Worm (Caenorhabditis elegans) whole organism, early embryonic: ENCODE results near the gene C18A3.3.

Experiments used
- B0310.2 ChIP-seq: sonication (generic microtip); optimal IDR thresholded peaks from 2 replicates; lab custom pipeline; 2016; ENCODE audit warnings: mild to moderate bottlenecking, missing genetic modification characterization, missing compliant biosample characterization
- F13C5.2 ChIP-seq: sonication (generic microtip); optimal IDR thresholded peaks from 2 replicates; lab custom pipeline; 2017; ENCODE audit warnings: mild to moderate bottlenecking, missing genetic modification characterization, inconsistent platforms, missing compliant biosample characterization
- aly-1 ChIP-seq: sonication (generic microtip); optimal IDR thresholded peaks from 2 replicates; lab custom pipeline; 2016; ENCODE audit warnings: missing genetic modification characterization, missing compliant biosample characterization
- ama-1 ChIP-seq: fragments of 150-350 bp; optimal IDR thresholded peaks from 2 replicates; lab custom pipeline; 2014
- ceh-13 ChIP-seq: fragments of 200-800 bp; sonication (Bioruptor generic); optimal IDR thresholded peaks from 2 replicates; lab custom pipeline; 2018; ENCODE audit warnings: mild to moderate bottlenecking, missing genetic modification characterization, missing compliant biosample characterization
- ceh-36 ChIP-seq: sonication (generic microtip); optimal IDR thresholded peaks from 2 replicates; lab custom pipeline; 2016; ENCODE audit warnings: missing genetic modification characterization, inconsistent platforms, missing compliant biosample characterization
- ets-7 ChIP-seq: sonication (generic microtip); optimal IDR thresholded peaks from 2 replicates; lab custom pipeline; 2016; ENCODE audit warnings: missing genotype, missing genetic modification characterization, missing compliant biosample characterization
- flt-1 ChIP-seq: fragments of 200-800 bp; sonication (Bioruptor generic); IDR thresholded peaks from 2 replicates; pipeline ENCODE4 v1.3.6; 2022; ENCODE audit warnings: missing genetic modification characterization, missing compliant biosample characterization
- hmbx-1 ChIP-seq: sonication (generic microtip); optimal IDR thresholded peaks from 2 replicates; lab custom pipeline; 2016; ENCODE audit warnings: mild to moderate bottlenecking, missing genetic modification characterization, missing compliant biosample characterization
- hnd-1 ChIP-seq: sonication (generic microtip); optimal IDR thresholded peaks from 2 replicates; lab custom pipeline; 2016; ENCODE audit warnings: missing genetic modification characterization, missing compliant biosample characterization
- pes-1 ChIP-seq: fragments of 200-800 bp; sonication (Bioruptor generic); IDR thresholded peaks from 2 replicates; pipeline ENCODE4 v1.3.6; 2022; ENCODE audit warnings: missing genetic modification reagents, missing genetic modification characterization, missing compliant biosample characterization
- scrt-1 ChIP-seq: fragments of 200-800 bp; sonication (Bioruptor generic); IDR thresholded peaks from 2 replicates; pipeline ENCODE4 v1.3.6; 2022; ENCODE audit warnings: missing genetic modification characterization, missing compliant biosample characterization
- sea-1 ChIP-seq: fragments of 200-800 bp; sonication (Bioruptor generic); conservative IDR thresholded peaks from 2 replicates; pipeline ENCODE4 v1.3.6; 2022; ENCODE audit warnings: missing genetic modification characterization, missing compliant biosample characterization
- tbx-11 ChIP-seq: fragments of 200-800 bp; sonication (Bioruptor generic); IDR thresholded peaks from 2 replicates; pipeline ENCODE4 v1.3.6; 2022; ENCODE audit warnings: missing genetic modification characterization, missing compliant biosample characterization
- tbx-37 ChIP-seq: fragments of 200-800 bp; sonication (Bioruptor generic); conservative IDR thresholded peaks from 2 replicates; pipeline ENCODE4 v1.3.6; 2022; ENCODE audit warnings: missing genetic modification reagents, missing genetic modification characterization, missing compliant biosample characterization
- tra-4 ChIP-seq: sonication (generic microtip); optimal IDR thresholded peaks from 2 replicates; lab custom pipeline; 2017; ENCODE audit warnings: missing genetic modification characterization, missing compliant biosample characterization

The C18A3.3 gene

DNA sequence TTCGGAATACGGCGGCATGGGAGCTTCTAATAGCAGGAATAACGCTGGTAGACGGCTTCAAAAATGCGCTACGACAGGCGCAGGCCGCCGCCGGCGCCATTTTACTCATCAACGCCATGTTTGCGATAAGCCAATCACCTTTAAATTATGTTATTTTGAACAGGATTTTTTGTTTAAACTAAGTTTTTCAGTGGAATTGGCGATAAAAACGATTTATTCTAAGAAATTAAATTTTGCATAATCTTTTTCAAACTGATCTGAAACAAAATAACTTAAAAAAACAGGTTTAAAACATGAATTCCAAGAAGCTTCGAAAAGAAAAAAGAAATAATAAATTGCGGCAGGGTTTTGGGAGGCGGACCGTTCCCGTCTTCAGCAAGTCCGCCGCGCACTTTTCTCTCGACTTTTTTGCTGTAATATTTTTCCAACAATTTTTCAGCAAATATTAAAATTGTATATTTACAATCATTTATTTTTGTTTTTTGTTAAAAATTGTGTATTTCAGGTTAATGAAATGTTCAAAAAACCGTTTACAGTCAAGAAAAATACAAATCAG is 24.8 kb upstream of the C18A3.3 start, which contains the start of the genes ndub-5 and eif-2D:
TSS of gene ndub-5 (minus strand) at position 138 of the 556 bp plus-strand sequence.
TSS of gene eif-2D (plus strand) at position 506 of the 556 bp plus-strand sequence.
- TF ChIP-seq ets-7 (tag; lab: Kevin White, UChicago) (no peak), pes-1 (GFP tag; lab: Robert Waterston, UW) (no peak), ceh-36 (tag; lab: Kevin White, UChicago) (no peak), flt-1 (GFP tag; lab: Robert Waterston, UW) (0 out of 2 replicates have a peak, but pooled peaks have one; percentile 23), B0310.2 (tag; lab: Kevin White, UChicago) (no peak), F13C5.2 (tag; lab: Kevin White, UChicago) (peak; percentile 46), hnd-1 (no peak), scrt-1 (GFP tag; lab: Robert Waterston, UW) (no peak)

DNA sequence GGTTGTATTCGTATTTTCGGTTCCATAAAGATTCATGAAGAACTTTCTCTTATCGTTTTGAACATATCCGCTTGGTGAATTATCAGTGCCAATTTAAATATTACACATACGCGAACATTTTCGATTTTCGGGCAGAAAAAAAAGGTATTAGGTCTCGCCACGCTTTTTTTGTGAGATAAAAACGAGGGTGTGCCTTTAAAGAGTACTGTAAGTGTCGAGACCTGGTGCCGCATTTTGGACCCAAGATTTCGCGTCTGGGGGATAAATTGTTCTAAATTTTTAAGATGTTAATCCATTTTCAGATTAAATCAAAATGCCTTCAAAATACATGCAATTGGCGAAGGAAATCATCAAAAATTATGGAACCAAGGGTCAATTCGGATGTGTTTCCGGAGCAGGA is 22.2 kb upstream of the C18A3.3 start, which contains the start of gene C25H3.3:
TSS of gene C25H3.3 (plus strand) at position 301 of the 400 bp plus-strand sequence.
- TF ChIP-seq B0310.2 (tag; lab: Kevin White, UChicago) (no peak), hnd-1 (no peak), tbx-11 (GFP tag; lab: Robert Waterston, UW) (no peak), ceh-13 (GFP tag; lab: Kevin White, UChicago) (no peak)

DNA sequence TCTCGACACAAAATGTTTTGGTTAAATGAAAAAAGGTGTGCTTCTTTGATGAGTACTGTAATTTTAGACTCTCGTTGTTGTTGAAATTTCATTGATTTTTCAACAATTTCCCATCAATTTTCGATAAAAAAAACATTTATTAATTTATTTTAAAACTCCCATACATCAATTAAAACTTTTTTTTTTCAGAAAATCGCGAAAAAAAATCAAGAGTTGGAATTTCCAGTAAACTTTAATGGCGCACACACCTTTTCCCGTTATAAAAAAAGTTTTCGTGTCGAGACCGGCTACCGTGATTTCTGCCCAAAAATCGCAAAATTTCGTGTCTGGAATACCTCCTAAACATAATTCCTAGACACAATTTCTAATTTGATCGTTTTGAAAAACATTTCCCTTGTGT is 21.3 kb upstream of the C18A3.3 start, which contains the start of gene C25H3.14:
TSS of gene C25H3.14 (plus strand) at position 301 of the 400 bp plus-strand sequence.
- no peak for TF ChIP-seq B0310.2 (tag; lab: Kevin White, UChicago)

DNA sequence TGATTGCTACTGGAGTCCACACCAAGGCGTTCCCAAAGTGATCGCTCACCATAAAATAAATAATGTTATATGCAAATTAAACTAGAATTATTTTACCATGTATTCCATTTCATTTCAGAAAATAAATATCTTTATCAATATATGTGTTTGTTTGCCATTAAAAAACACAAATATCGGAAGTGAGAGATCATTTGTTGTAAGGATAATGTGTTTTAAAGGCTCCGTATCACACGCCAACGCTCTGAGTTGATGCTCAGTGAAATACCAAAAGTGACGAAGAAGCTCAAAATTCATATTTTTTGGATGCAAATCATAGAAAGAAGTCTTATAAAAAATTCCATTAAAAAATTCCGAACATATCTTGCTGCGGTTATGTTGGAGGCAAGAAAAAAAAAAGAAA is 19.9 kb upstream of the C18A3.3 start:
- no peak for TF ChIP-seq F13C5.2 (tag; lab: Kevin White, UChicago)
- no peak for TF ChIP-seq sea-1 (GFP tag; lab: Robert Waterston, UW)
- TF ChIP-seq ceh-36 (tag; lab: Kevin White, UChicago) = no peak
- no peak for TF ChIP-seq ets-7 (tag; lab: Kevin White, UChicago)
- TF ChIP-seq ama-1 (lab: Kevin White, UChicago) = no peak

DNA sequence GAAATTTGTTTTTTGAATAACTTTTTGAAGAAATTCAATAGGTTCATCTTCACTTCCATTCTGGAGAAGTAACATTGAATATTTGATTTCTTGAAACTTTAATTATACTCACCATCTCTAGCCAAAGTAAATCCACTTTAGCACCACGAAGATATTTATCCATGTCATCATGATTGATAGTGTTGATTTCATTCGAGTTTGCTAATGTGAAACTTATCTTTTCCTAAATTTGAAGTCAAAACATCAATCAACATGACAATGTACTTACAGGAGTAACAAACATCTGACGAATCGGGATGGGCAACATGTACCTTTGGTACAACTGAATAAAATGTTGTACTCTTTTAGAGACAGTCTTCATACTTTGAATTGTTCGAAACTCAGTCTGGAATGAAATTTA is 18.8 kb upstream of the C18A3.3 start:
- no peak for TF ChIP-seq tra-4

DNA sequence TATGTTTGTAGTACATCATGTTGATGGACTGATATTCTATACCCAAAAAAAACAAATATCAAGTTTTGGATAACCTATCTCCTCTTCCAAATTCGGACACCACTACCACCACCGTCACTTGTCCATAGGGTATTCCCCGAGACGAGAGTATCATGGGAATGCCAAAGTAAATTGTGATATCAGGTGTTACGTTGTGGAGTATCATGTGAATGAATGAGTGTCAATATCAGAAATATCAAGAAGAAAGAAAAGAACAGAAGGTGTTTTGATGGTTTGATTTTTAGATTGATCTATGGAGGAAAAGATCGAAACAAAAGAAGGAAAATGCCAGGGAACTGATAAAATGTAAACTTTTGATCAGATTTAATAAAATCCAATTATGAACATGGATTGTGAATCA is 17.9 kb upstream of the C18A3.3 start:
- no peak for TF ChIP-seq hnd-1
- TF ChIP-seq ama-1 (lab: Kevin White, UChicago) = no peak
- no peak for TF ChIP-seq tbx-37 (GFP tag; lab: Robert Waterston, UW)
- TF ChIP-seq F13C5.2 (tag; lab: Kevin White, UChicago) = no peak
- no peak for TF ChIP-seq aly-1 (tag; lab: Kevin White, UChicago)
- TF ChIP-seq sea-1 (GFP tag; lab: Robert Waterston, UW) = no peak

DNA sequence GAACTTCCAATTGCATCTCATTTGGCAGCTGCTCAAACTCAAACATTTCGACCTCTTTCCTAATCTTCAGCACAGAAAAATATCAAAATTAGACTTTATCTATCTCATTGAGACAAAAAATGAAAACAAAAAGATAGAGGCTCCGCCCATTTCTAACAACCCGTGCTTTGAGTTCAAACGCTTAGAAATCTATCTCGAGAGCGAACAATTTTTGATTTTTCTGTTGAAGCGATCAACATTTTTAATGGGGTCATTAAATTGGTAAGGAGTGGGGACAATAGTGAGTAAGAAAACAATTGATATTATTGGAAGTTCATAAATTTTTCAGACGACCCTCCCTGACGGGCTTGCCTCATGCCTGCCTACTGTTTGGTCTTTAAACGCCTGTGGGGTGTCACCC is 17.2 kb upstream of the C18A3.3 start, which contains the start of the genes C25H3.10 and C25H3.1:
TSS of gene C25H3.10 (minus strand) at position 101 of the 400 bp plus-strand sequence.
TSS of gene C25H3.1 (plus strand) at position 203 of the 400 bp plus-strand sequence.
- TF ChIP-seq ceh-36 (tag; lab: Kevin White, UChicago) = no peak
- TF ChIP-seq flt-1 (GFP tag; lab: Robert Waterston, UW) = no peak
- no peak for TF ChIP-seq B0310.2 (tag; lab: Kevin White, UChicago)
- TF ChIP-seq aly-1 (tag; lab: Kevin White, UChicago) = no peak
- TF ChIP-seq ama-1 (lab: Kevin White, UChicago) = no peak

DNA sequence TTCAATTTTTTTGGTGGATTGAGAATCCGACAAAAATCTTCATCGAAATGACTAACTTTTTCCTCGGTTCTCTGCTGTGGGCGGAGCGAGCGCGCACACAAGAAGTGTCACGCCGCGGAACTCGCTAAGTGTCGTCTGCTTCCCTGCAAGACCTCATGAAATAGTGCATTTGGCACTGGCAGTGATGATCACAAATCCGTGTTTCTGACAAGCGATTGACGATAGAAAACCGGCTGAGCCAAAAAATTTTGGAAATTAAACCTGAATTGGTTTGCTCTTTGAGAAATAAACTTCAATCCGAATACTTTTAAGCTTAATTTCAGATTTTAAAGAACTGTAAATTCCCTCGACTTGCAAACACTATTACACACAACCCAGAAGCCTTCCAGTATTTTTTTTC is 14.6 kb upstream of the C18A3.3 start:
- no peak for TF ChIP-seq tra-4
- peak; percentile 70 for TF ChIP-seq ama-1 (lab: Kevin White, UChicago)
- TF ChIP-seq tbx-11 (GFP tag; lab: Robert Waterston, UW) = no peak

DNA sequence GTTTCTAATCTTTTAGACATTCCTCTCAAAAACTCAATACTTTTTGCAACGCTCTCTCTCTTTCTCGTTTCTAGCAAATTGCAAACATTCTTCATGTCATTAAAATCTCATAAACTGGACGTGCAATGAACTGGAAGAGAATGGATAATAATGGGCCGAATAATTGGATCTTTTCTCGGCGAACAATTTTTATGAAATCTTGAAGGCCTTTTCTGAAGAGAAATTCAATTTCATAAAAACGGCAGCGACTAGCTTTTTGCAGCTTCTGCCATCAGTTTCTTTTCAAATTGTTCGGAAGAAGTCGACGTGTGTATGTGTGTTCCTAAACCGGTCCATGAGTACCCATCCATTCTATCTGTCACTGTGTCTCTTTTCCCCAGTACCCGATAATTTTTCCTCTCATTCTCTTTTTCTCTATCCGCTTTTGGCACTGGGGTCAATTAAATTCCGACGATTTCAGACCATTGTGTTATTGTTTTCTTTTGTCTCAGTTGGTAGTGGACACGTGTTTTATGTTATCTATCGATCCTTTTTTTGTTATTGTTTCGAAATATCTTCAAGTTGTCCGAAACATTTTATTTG is 13.4 kb upstream of the C18A3.3 start:
- TF ChIP-seq B0310.2 (tag; lab: Kevin White, UChicago) = no peak
- TF ChIP-seq pes-1 (GFP tag; lab: Robert Waterston, UW) = no peak
- no peak for TF ChIP-seq ceh-36 (tag; lab: Kevin White, UChicago)
- TF ChIP-seq hmbx-1 (tag; lab: Kevin White, UChicago) = no peak
- no peak for TF ChIP-seq tbx-37 (GFP tag; lab: Robert Waterston, UW)
- TF ChIP-seq flt-1 (GFP tag; lab: Robert Waterston, UW) = no peak
- TF ChIP-seq tbx-11 (GFP tag; lab: Robert Waterston, UW) = no peak
- no peak for TF ChIP-seq hnd-1

DNA sequence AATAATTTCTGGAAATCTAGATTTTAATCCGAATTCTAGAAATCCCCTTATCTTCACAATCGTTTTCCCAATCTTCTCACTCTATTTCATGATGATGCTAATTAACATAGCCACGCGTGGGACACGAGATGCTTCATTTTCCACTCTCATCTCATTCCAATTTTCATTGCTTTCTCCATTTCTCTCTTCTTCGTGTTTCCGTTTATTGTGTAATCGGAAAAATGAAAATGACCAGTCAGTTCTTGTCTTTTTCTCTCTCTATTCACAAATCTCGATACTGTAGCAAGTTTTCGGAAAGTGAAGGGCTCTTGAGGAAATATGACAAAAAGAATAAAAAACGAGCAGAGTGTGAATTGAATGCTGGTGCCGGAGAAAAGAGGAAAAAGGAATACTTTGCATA is 11.6 kb upstream of the C18A3.3 start:
- no peak for TF ChIP-seq sea-1 (GFP tag; lab: Robert Waterston, UW)
- TF ChIP-seq tbx-37 (GFP tag; lab: Robert Waterston, UW) = no peak
- no peak for TF ChIP-seq hmbx-1 (tag; lab: Kevin White, UChicago)
